Worm (Caenorhabditis elegans) whole organism, midembryonic: ENCODE data around the gene acr-16.

Experiments
- T22C8.4 ChIP-seq: fragments of 200-800 bp; sonication (Bioruptor generic); IDR thresholded peaks from 2 replicates; pipeline ENCODE4 v1.3.6; 2022; ENCODE audit warnings: missing genetic modification characterization, missing compliant biosample characterization
- cog-1 ChIP-seq: sonication (generic microtip); optimal IDR thresholded peaks from 2 replicates; lab custom pipeline; 2016; ENCODE audit warnings: missing genetic modification characterization, missing compliant biosample characterization
- flt-1 ChIP-seq: fragments of 200-800 bp; sonication (Bioruptor generic); IDR thresholded peaks from 2 replicates; pipeline ENCODE4 v1.3.6; 2022; ENCODE audit warnings: missing genetic modification characterization, missing compliant biosample characterization
- klf-2 ChIP-seq: fragments of 200-800 bp; sonication (Bioruptor generic); conservative IDR thresholded peaks from 2 replicates; pipeline ENCODE4 v1.3.6; 2022; ENCODE audit warnings: missing genetic modification reagents, missing genetic modification characterization, missing compliant biosample characterization
- med-1 ChIP-seq: sonication (generic microtip); optimal IDR thresholded peaks from 2 replicates; lab custom pipeline; 2017; ENCODE audit warnings: missing genetic modification characterization, mild to moderate bottlenecking, missing compliant biosample characterization, antibody characterized with exemption, missing genetic modification reagents; ENCODE audit not compliant: insufficient read depth
- ref-1 ChIP-seq: fragments of 200-800 bp; sonication (Bioruptor generic); conservative IDR thresholded peaks from 2 replicates; pipeline ENCODE4 v1.3.6; 2022; ENCODE audit warnings: missing genetic modification reagents, missing genetic modification characterization, missing compliant biosample characterization
- tab-1 ChIP-seq: fragments of 200-800 bp; sonication (Bioruptor generic); IDR thresholded peaks from 2 replicates; pipeline ENCODE4 v1.3.6; 2022; ENCODE audit warnings: missing genetic modification characterization, missing compliant biosample characterization
- ztf-23 ChIP-seq: fragments of 200-800 bp; sonication (Bioruptor generic); IDR thresholded peaks from 2 replicates; pipeline ENCODE4 v1.3.6; 2022; ENCODE audit warnings: missing genetic modification reagents, missing genetic modification characterization, missing compliant biosample characterization
- ztf-29 ChIP-seq: fragments of 200-800 bp; sonication (Bioruptor generic); IDR thresholded peaks from 2 replicates; pipeline ENCODE4 v1.3.6; 2022; ENCODE audit warnings: missing genetic modification reagents, missing genetic modification characterization, missing compliant biosample characterization

DNA sequence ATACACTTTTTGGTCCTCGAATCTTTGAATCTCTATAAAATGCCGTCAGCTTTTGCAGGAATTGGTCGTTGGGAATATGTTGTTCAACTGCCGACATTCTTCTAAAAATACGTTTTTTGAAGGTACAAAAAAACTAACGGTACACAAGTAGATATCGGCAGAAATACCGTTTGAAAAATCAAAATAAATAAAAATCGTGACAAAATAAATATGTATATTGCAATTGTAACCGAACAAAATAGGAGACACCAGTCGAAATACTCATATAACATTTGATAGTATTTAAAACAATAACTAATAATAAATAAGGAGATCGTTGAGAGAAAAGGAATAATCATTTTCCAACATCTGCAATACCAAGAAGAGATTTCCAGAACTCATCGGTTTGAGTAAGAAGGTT is 4.1 kb downstream of the acr-16 start, which contains the start of gene F25G6.8:
- TF ChIP-seq T22C8.4 (GFP tag; lab: Robert Waterston, UW) (no peak), ztf-29 (GFP tag; lab: Robert Waterston, UW) (no peak), cog-1 (tag; lab: Kevin White, UChicago) (no peak), tab-1 (GFP tag; lab: Robert Waterston, UW) (no peak), ref-1 (GFP tag; lab: Robert Waterston, UW) (no peak), med-1 (GFP tag; lab: Kevin White, UChicago) (no peak), flt-1 (no peak), klf-2 (GFP tag; lab: Robert Waterston, UW) (no peak), ztf-23 (no peak)
